Worm (Caenorhabditis elegans): Measurements from ENCODE around the gene B0507.7.

ce11 chrV:8730991-8731390 lies 27.5 kb downstream of the B0507.7 start:
- no peak for TF ChIP-seq unc-55 (GFP tag; optimal IDR thresholded peaks at IDR 0.05)
- no peak for TF ChIP-seq nhr-23 (tag; optimal IDR thresholded peaks at IDR 0.05)

Measured in whole organism, L2 larva.